Fruit fly (Drosophila melanogaster) whole organism, embryonic: ENCODE measurements around the gene slow.

ENCODE experiments used
- CG10147 ChIP-seq: fragments of 200-800 bp; sonication (Bioruptor generic); optimal IDR thresholded peaks from 2 replicates; lab custom pipeline; 2019; ENCODE audit warnings: missing biosample characterization, mild to moderate bottlenecking, missing genetic modification characterization, moderate library complexity
- CG15601 ChIP-seq: fragments of 200-800 bp; sonication (Bioruptor generic); optimal IDR thresholded peaks from 3 replicates; lab custom pipeline; 2019; ENCODE audit warnings: missing biosample characterization, mild to moderate bottlenecking, missing genetic modification characterization, moderate library complexity
- CG18476 ChIP-seq: fragments of 200-800 bp; sonication (Bioruptor generic); optimal IDR thresholded peaks from 2 replicates; lab custom pipeline; 2016; ENCODE audit warnings: missing biosample characterization, mild to moderate bottlenecking, missing genetic modification characterization
- CG2199 ChIP-seq: fragments of 200-800 bp; sonication (Bioruptor generic); IDR thresholded peaks from 3 replicates; pipeline ENCODE4 v1.3.6; 2022; ENCODE audit warnings: missing biosample characterization, missing genetic modification characterization
- CG31224 ChIP-seq: fragments of 200-800 bp; sonication (Bioruptor generic); IDR thresholded peaks from 2 replicates; pipeline ENCODE4 v1.3.6; 2022; ENCODE audit warnings: missing biosample characterization, missing genetic modification characterization
- CG6813 ChIP-seq: fragments of 200-800 bp; sonication (Bioruptor generic); optimal IDR thresholded peaks from 2 replicates; lab custom pipeline; 2017; ENCODE audit warnings: missing biosample characterization, missing genetic modification characterization, mild to moderate bottlenecking, moderate library complexity, missing genetic modification reagents
- CG8359 ChIP-seq: fragments of 200-800 bp; sonication (Bioruptor generic); optimal IDR thresholded peaks from 2 replicates; lab custom pipeline; 2017; ENCODE audit warnings: missing biosample characterization, mild to moderate bottlenecking, missing genetic modification characterization, borderline replicate concordance
- CG9215 ChIP-seq: fragments of 200-800 bp; sonication (Bioruptor generic); IDR thresholded peaks from 2 replicates; pipeline ENCODE4 v1.3.6; 2022; ENCODE audit warnings: missing biosample characterization, missing genetic modification characterization
- Ets65A ChIP-seq: fragments of 200-800 bp; sonication (Bioruptor generic); peaks from one replicate; lab custom pipeline; 2016; ENCODE audit warnings: missing biosample characterization, missing genetic modification characterization
- Sin3A ChIP-seq: fragments of >200 bp; optimal IDR thresholded peaks from 2 replicates; lab custom pipeline; 2018
- chm ChIP-seq: fragments of 200-800 bp; sonication (Bioruptor generic); IDR thresholded peaks from 2 replicates; pipeline ENCODE4 v1.3.6; 2022; ENCODE audit warnings: missing biosample characterization, missing genetic modification characterization
- pnt ChIP-seq: fragments of 200-800 bp; sonication (Bioruptor generic); optimal IDR thresholded peaks from 3 replicates; lab custom pipeline; 2016; ENCODE audit warnings: missing biosample characterization, missing genetic modification characterization
- tx ChIP-seq: fragments of 200-800 bp; sonication (Bioruptor generic); optimal IDR thresholded peaks from 2 replicates; lab custom pipeline; 2016; ENCODE audit warnings: missing biosample characterization, missing genetic modification characterization

DNA sequence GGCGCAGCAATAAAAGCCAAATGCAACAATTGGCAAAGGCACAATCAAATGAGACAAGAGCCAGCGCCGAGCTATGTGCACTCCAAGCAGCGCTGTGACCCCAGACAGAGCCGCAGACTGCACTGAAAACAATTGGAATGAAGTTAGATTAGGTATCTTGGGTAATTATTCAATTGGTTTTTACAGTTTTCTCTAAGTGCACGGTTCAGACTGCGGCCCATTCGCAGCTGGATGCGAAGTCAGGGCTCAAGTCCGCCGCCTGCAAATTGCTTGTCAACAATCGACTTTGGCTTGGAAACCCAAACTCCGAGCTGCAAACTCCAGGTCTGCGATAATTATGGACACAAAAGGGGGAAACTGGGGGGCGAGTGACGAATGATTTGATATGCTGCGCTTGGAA lies 9.4 kb downstream of the slow start:
- TF ChIP-seq Sin3A (lab: Kevin White, UChicago) (no peak), CG18476 (GFP tag; lab: Kevin White, UChicago) (no peak), tx (no peak), Ets65A (GFP tag; lab: Kevin White, UChicago) (no peak), CG31224 (GFP tag; lab: Robert Waterston, UW) (no peak), pnt (GFP tag; lab: Kevin White, UChicago) (no peak), CG2199 (GFP tag; lab: Robert Waterston, UW) (no peak), CG8359 (no peak), CG15601 (tag; lab: Kevin White, UChicago) (no peak), CG9215 (GFP tag; lab: Robert Waterston, UW) (no peak), CG10147 (GFP tag; lab: Kevin White, UChicago) (no peak), chm (GFP tag; lab: Robert Waterston, UW) (no peak), CG6813 (GFP tag; lab: Kevin White, UChicago) (no peak)
